Fruit fly (Drosophila melanogaster) whole organism, embryonic: ENCODE results near the gene CG7914.
A peak's percentile ranks its signal among the peaks of the same experiment; 100 is the strongest.

ENCODE experiments used
- Blimp-1 ChIP-seq: fragments of 200-800 bp; sonication (Bioruptor generic); optimal IDR thresholded peaks from 3 replicates; lab custom pipeline; 2018; ENCODE audit warnings: missing biosample characterization, missing genetic modification characterization, mild to moderate bottlenecking, moderate library complexity, missing genetic modification reagents
- CG10147 ChIP-seq: fragments of 200-800 bp; sonication (Bioruptor generic); optimal IDR thresholded peaks from 2 replicates; lab custom pipeline; 2019; ENCODE audit warnings: missing biosample characterization, mild to moderate bottlenecking, missing genetic modification characterization, moderate library complexity
- CG10979 ChIP-seq: fragments of 200-800 bp; sonication (Bioruptor generic); optimal IDR thresholded peaks from 2 replicates; lab custom pipeline; 2018; ENCODE audit warnings: missing biosample characterization, mild to moderate bottlenecking, missing genetic modification characterization, moderate library complexity
- CG11504 ChIP-seq: fragments of 200-800 bp; sonication (Bioruptor generic); optimal IDR thresholded peaks from 3 replicates; lab custom pipeline; 2019; ENCODE audit warnings: missing biosample characterization, mild to moderate bottlenecking, missing genetic modification characterization, moderate library complexity
- CG11695 ChIP-seq: fragments of 200-800 bp; sonication (Bioruptor generic); IDR thresholded peaks from 3 replicates; pipeline ENCODE4 v1.3.6; 2022; ENCODE audit warnings: missing biosample characterization, missing genetic modification characterization
- CG12104 ChIP-seq: fragments of 200-800 bp; sonication (Bioruptor generic); optimal IDR thresholded peaks from 3 replicates; lab custom pipeline; 2016; ENCODE audit warnings: missing biosample characterization, missing genetic modification characterization
- CG12219 ChIP-seq: fragments of 200-800 bp; sonication (Bioruptor generic); optimal IDR thresholded peaks from 3 replicates; lab custom pipeline; 2018; ENCODE audit warnings: missing biosample characterization, mild to moderate bottlenecking, missing genetic modification characterization
- CG12659 ChIP-seq: fragments of 200-800 bp; sonication (Bioruptor generic); optimal IDR thresholded peaks from 3 replicates; lab custom pipeline; 2017; ENCODE audit warnings: mild to moderate bottlenecking, missing biosample characterization, missing genetic modification reagents, missing genetic modification characterization
- CG12942 ChIP-seq: fragments of 200-800 bp; sonication (Bioruptor generic); optimal IDR thresholded peaks from 3 replicates; lab custom pipeline; 2016; ENCODE audit warnings: missing biosample characterization, missing genetic modification characterization
- CG13424 ChIP-seq: fragments of 200-800 bp; sonication (Bioruptor generic); optimal IDR thresholded peaks from 2 replicates; lab custom pipeline; 2019; ENCODE audit warnings: missing biosample characterization, mild to moderate bottlenecking, missing genetic modification characterization, moderate library complexity
- CG15269 ChIP-seq: fragments of 200-800 bp; sonication (Bioruptor generic); optimal IDR thresholded peaks from 2 replicates; lab custom pipeline; 2018; ENCODE audit warnings: missing biosample characterization, mild to moderate bottlenecking, missing genetic modification characterization, moderate library complexity
- CG1647 ChIP-seq: fragments of 200-800 bp; sonication (Bioruptor generic); optimal IDR thresholded peaks from 3 replicates; lab custom pipeline; 2016; ENCODE audit warnings: missing biosample characterization, missing genetic modification characterization
- CG17912 ChIP-seq: fragments of 200-800 bp; sonication (Bioruptor generic); optimal IDR thresholded peaks from 2 replicates; lab custom pipeline; 2018; ENCODE audit warnings: missing biosample characterization, mild to moderate bottlenecking, missing genetic modification characterization
- CG4424 ChIP-seq: fragments of 200-800 bp; sonication (Bioruptor generic); optimal IDR thresholded peaks from 3 replicates; lab custom pipeline; 2016; ENCODE audit warnings: missing biosample characterization, missing genetic modification characterization
- CG4820 ChIP-seq: fragments of 200-800 bp; sonication (Bioruptor generic); optimal IDR thresholded peaks from 3 replicates; lab custom pipeline; 2016; ENCODE audit warnings: missing biosample characterization, missing genetic modification characterization
- CG6765 ChIP-seq: fragments of 200-800 bp; sonication (Bioruptor generic); optimal IDR thresholded peaks from 3 replicates; lab custom pipeline; 2017; ENCODE audit warnings: missing biosample characterization, mild to moderate bottlenecking, missing genetic modification characterization
- CG8924 ChIP-seq: fragments of 200-800 bp; optimal IDR thresholded peaks from 3 replicates; lab custom pipeline; 2019; ENCODE audit warnings: missing biosample characterization, mild to moderate bottlenecking, missing genetic modification characterization, moderate library complexity
- CG9437 ChIP-seq: fragments of 200-800 bp; sonication (Bioruptor generic); optimal IDR thresholded peaks from 2 replicates; lab custom pipeline; 2018; ENCODE audit warnings: missing biosample characterization, mild to moderate bottlenecking, missing genetic modification characterization
- CTCF ChIP-seq: fragments of 200-800 bp; sonication (Bioruptor generic); optimal IDR thresholded peaks from 2 replicates; lab custom pipeline; 2017; ENCODE audit warnings: missing biosample characterization, mild to moderate bottlenecking, missing genetic modification characterization, moderate library complexity
- Hmr ChIP-seq: fragments of 200-800 bp; sonication (Bioruptor generic); optimal IDR thresholded peaks from 3 replicates; lab custom pipeline; 2017; ENCODE audit warnings: mild to moderate bottlenecking, missing biosample characterization, missing genetic modification reagents, missing genetic modification characterization
- Hr3 ChIP-seq: fragments of 200-800 bp; sonication (Bioruptor generic); optimal IDR thresholded peaks from 3 replicates; lab custom pipeline; 2016; ENCODE audit warnings: missing biosample characterization, missing genetic modification characterization
- Hr51 ChIP-seq, 2 experiments: fragments of 200-800 bp; sonication (Bioruptor generic); optimal IDR thresholded peaks; 2 replicates in 1 of 2; 3 replicates in 1 of 2; lab custom pipeline; 2016 to 2018; ENCODE audit warnings: missing biosample characterization in 2 of 2, missing genetic modification characterization in 2 of 2, mild to moderate bottlenecking in 1 of 2, moderate library complexity in 1 of 2
- Meics ChIP-seq: fragments of 200-800 bp; sonication (Bioruptor generic); optimal IDR thresholded peaks from 2 replicates; lab custom pipeline; 2017; ENCODE audit warnings: missing biosample characterization, mild to moderate bottlenecking, missing genetic modification characterization
- Nf-YB ChIP-seq: fragments of 200-800 bp; sonication (Bioruptor generic); optimal IDR thresholded peaks from 3 replicates; lab custom pipeline; 2019; ENCODE audit warnings: missing biosample characterization, mild to moderate bottlenecking, missing genetic modification characterization, moderate library complexity
- Sox100B ChIP-seq: fragments of 200-800 bp; sonication (Bioruptor generic); optimal IDR thresholded peaks from 3 replicates; lab custom pipeline; 2018; ENCODE audit warnings: missing biosample characterization, mild to moderate bottlenecking, missing genetic modification characterization
- Sry-β ChIP-seq: fragments of 200-800 bp; sonication (Bioruptor generic); optimal IDR thresholded peaks from 2 replicates; lab custom pipeline; 2018; ENCODE audit warnings: missing biosample characterization, mild to moderate bottlenecking, missing genetic modification characterization, moderate library complexity
- amos ChIP-seq: fragments of 200-800 bp; sonication (Bioruptor generic); IDR thresholded peaks from 2 replicates; pipeline ENCODE4 v1.3.6; 2022; ENCODE audit warnings: missing biosample characterization, missing genetic modification characterization; ENCODE audit not compliant: partially characterized antibody
- bcd ChIP-seq: fragments of 200-800 bp; sonication (Bioruptor generic); optimal IDR thresholded peaks from 2 replicates; lab custom pipeline; 2017; ENCODE audit warnings: missing biosample characterization, mild to moderate bottlenecking, missing genetic modification characterization
- bsh ChIP-seq, 2 experiments: fragments of 200-800 bp; sonication (Bioruptor generic); optimal IDR thresholded peaks; 2 replicates each; lab custom pipeline; 2017 to 2018; ENCODE audit warnings: mild to moderate bottlenecking in 2 of 2, missing biosample characterization in 2 of 2, missing genetic modification characterization in 2 of 2, moderate library complexity in 1 of 2
- cwo ChIP-seq: fragments of 200-800 bp; sonication (Bioruptor generic); optimal IDR thresholded peaks from 3 replicates; lab custom pipeline; 2017; ENCODE audit warnings: missing biosample characterization, missing genetic modification characterization, mild to moderate bottlenecking, moderate library complexity, missing genetic modification reagents
- dmrt11E ChIP-seq: fragments of 200-800 bp; sonication (Bioruptor generic); optimal IDR thresholded peaks from 3 replicates; lab custom pipeline; 2018; ENCODE audit warnings: missing biosample characterization, mild to moderate bottlenecking, missing genetic modification characterization, moderate library complexity
- dpn ChIP-seq, 2 experiments: fragments of 200-800 bp; sonication (Bioruptor generic); optimal IDR thresholded peaks; 3 replicates each; lab custom pipeline; 2016; ENCODE audit warnings: missing biosample characterization in 2 of 2, missing genetic modification characterization in 2 of 2
- fd96Cb ChIP-seq: fragments of 200-800 bp; sonication (Bioruptor generic); optimal IDR thresholded peaks from 2 replicates; lab custom pipeline; 2018; ENCODE audit warnings: missing biosample characterization, mild to moderate bottlenecking, missing genetic modification characterization, moderate library complexity
- grau ChIP-seq: fragments of 200-800 bp; optimal IDR thresholded peaks from 3 replicates; lab custom pipeline; 2019; ENCODE audit warnings: missing biosample characterization, mild to moderate bottlenecking, missing genetic modification characterization, moderate library complexity
- lola ChIP-seq, 3 experiments: fragments of >200 bp in 2 of 3; fragments of 200-800 bp in 1 of 3; sonication (Bioruptor generic) in 1 of 3; optimal IDR thresholded peaks; 2 replicates each; lab custom pipeline; 2017 to 2019; ENCODE audit warnings: missing biosample characterization in 3 of 3, missing genetic modification characterization in 3 of 3, mild to moderate bottlenecking in 1 of 3, moderate library complexity in 1 of 3
- lov ChIP-seq, 2 experiments: fragments of 200-800 bp in 1 of 2; fragments of >200 bp in 1 of 2; sonication (Bioruptor generic) in 1 of 2; IDR thresholded peaks in 1 of 2; optimal IDR thresholded peaks in 1 of 2; 2 replicates in 1 of 2; 3 replicates in 1 of 2; pipeline versions ENCODE4 v1.3.6 to Lab custom; 2017 to 2022; ENCODE audit warnings: missing biosample characterization in 1 of 2, missing genetic modification characterization in 1 of 2
- nmo ChIP-seq: fragments of 200-800 bp; sonication (Bioruptor generic); optimal IDR thresholded peaks from 2 replicates; lab custom pipeline; 2018; ENCODE audit warnings: missing biosample characterization, mild to moderate bottlenecking, missing genetic modification characterization, moderate library complexity
- odd ChIP-seq: fragments of 200-800 bp; sonication (Bioruptor generic); optimal IDR thresholded peaks from 2 replicates; lab custom pipeline; 2017; ENCODE audit warnings: missing biosample characterization, mild to moderate bottlenecking, missing genetic modification characterization
- onecut ChIP-seq: fragments of 200-800 bp; sonication (Bioruptor generic); IDR thresholded peaks from 2 replicates; pipeline ENCODE4 v1.3.6; 2022; ENCODE audit warnings: missing biosample characterization, missing genetic modification characterization
- pfk ChIP-seq: fragments of 200-800 bp; sonication (Bioruptor generic); optimal IDR thresholded peaks from 2 replicates; lab custom pipeline; 2018; ENCODE audit warnings: missing biosample characterization, mild to moderate bottlenecking, missing genetic modification characterization, moderate library complexity
- phol ChIP-seq: fragments of 200-800 bp; sonication (Bioruptor generic); optimal IDR thresholded peaks from 3 replicates; lab custom pipeline; 2018; ENCODE audit warnings: missing biosample characterization, mild to moderate bottlenecking, missing genetic modification characterization, moderate library complexity
- pros ChIP-seq: fragments of 200-800 bp; sonication (Bioruptor generic); optimal IDR thresholded peaks from 3 replicates; lab custom pipeline; 2019; ENCODE audit warnings: missing biosample characterization, mild to moderate bottlenecking, missing genetic modification characterization, moderate library complexity
- pum ChIP-seq: fragments of 200-800 bp; sonication (Bioruptor generic); optimal IDR thresholded peaks from 2 replicates; lab custom pipeline; 2016; ENCODE audit warnings: missing biosample characterization, missing genetic modification characterization
- row ChIP-seq: fragments of 200-800 bp; sonication (Bioruptor generic); IDR thresholded peaks from 3 replicates; pipeline ENCODE4 v1.3.6; 2022; ENCODE audit warnings: missing biosample characterization, missing genetic modification characterization
- sens ChIP-seq: fragments of 200-800 bp; sonication (Bioruptor generic); peaks from one replicate; lab custom pipeline; 2016; ENCODE audit warnings: missing biosample characterization, missing genetic modification characterization
- slbo ChIP-seq: fragments of 200-800 bp; sonication (Bioruptor generic); IDR thresholded peaks from 2 replicates; pipeline ENCODE4 v1.3.6; 2022; ENCODE audit warnings: missing biosample characterization, missing genetic modification characterization
- unpg ChIP-seq: fragments of 200-800 bp; sonication (Bioruptor generic); optimal IDR thresholded peaks from 3 replicates; lab custom pipeline; 2018; ENCODE audit warnings: missing biosample characterization, mild to moderate bottlenecking, missing genetic modification characterization, moderate library complexity
- yki ChIP-seq: fragments of >200 bp; optimal IDR thresholded peaks from 3 replicates; lab custom pipeline; 2018

CG7914 gene

dm6 chrX:19224580-19225303 lies 31.5 kb upstream of the CG7914 start:
- TF ChIP-seq bcd (GFP tag; lab: Kevin White, UChicago) (peak; percentile 35), Nf-YB (GFP tag; lab: Kevin White, UChicago) (peak; percentile 5), Hr3 (GFP tag; lab: Kevin White, UChicago) (peak; percentile 37), dmrt11E (tag; lab: Kevin White, UChicago) (peak; percentile 52), CG10147 (GFP tag; lab: Kevin White, UChicago) (peak; percentile 22), CG8924 (tag; lab: Kevin White, UChicago) (peak; percentile 63), lov (optimal IDR thresholded peaks at IDR 0.05; lab: Kevin White, UChicago) (no peak), lov (GFP tag; IDR thresholded peaks at IDR 0.05; lab: Robert Waterston, UW) (no peak), CG15269 (tag; lab: Kevin White, UChicago) (peak; percentile 40), onecut (GFP tag; lab: Robert Waterston, UW) (no peak), phol (peak; percentile 70), cwo (GFP tag; lab: Kevin White, UChicago) (peak; percentile 28), CTCF (GFP tag; lab: Kevin White, UChicago) (peak; percentile 3), Meics (GFP tag; lab: Kevin White, UChicago) (peak; percentile 21), bsh (GFP tag; optimal IDR thresholded peaks at IDR 0.05; lab: Kevin White, UChicago) (peak; percentile 10 to 50), CG11504 (tag; lab: Kevin White, UChicago) (peak; percentile 76), grau (peak; percentile 56), unpg (GFP tag; lab: Kevin White, UChicago) (peak; percentile 20), amos (GFP tag; lab: Robert Waterston, UW) (no peak), CG12104 (peak; percentile 41), pros (GFP tag; lab: Kevin White, UChicago) (no peak), Hmr (GFP tag; lab: Kevin White, UChicago) (peak; percentile 28), nmo (GFP tag; lab: Kevin White, UChicago) (peak; percentile 61), CG17912 (GFP tag; lab: Kevin White, UChicago) (no peak), CG10979 (tag; lab: Kevin White, UChicago) (peak; percentile 58), Sry-β (GFP tag; lab: Kevin White, UChicago) (no peak), CG13424 (tag; lab: Kevin White, UChicago) (peak; percentile 38), dpn (GFP tag; optimal IDR thresholded peaks at IDR 0.05; lab: Kevin White, UChicago) (peak in 1 of 2 experiments; percentile 22), CG6765 (GFP tag; lab: Kevin White, UChicago) (peak; percentile 5), Hr51 (GFP tag; optimal IDR thresholded peaks at IDR 0.05; lab: Kevin White, UChicago) (peak in 1 of 2 experiments; percentile 65), lola (GFP tag; optimal IDR thresholded peaks at IDR 0.05; lab: Kevin White, UChicago) (peak in 1 of 3 experiments; percentile 61), sens (GFP tag; lab: Kevin White, UChicago) (peak; percentile 46), pum (GFP tag; lab: Kevin White, UChicago) (no peak), pfk (GFP tag; lab: Kevin White, UChicago) (no peak), CG12219 (GFP tag; lab: Kevin White, UChicago) (no peak), CG1647 (GFP tag; lab: Kevin White, UChicago) (no peak), CG12942 (no peak), Blimp-1 (GFP tag; lab: Kevin White, UChicago) (peak; percentile 91), fd96Cb (tag; lab: Kevin White, UChicago) (peak; percentile 53), CG12659 (GFP tag; lab: Kevin White, UChicago) (peak; percentile 44), CG9437 (GFP tag; lab: Kevin White, UChicago) (peak; percentile 73), yki (no peak), slbo (GFP tag; lab: Robert Waterston, UW) (0 out of 2 replicates have a peak, but pooled peaks have one; percentile 13), CG4424 (GFP tag; lab: Kevin White, UChicago) (peak; percentile 56), CG4820 (GFP tag; lab: Kevin White, UChicago) (peak; percentile 3), odd (GFP tag; lab: Kevin White, UChicago) (peak; percentile 27), Sox100B (GFP tag; lab: Kevin White, UChicago) (peak; percentile 72), CG11695 (GFP tag; lab: Robert Waterston, UW) (no peak), row (GFP tag; lab: Robert Waterston, UW) (peak; percentile 30; the same call in 1 of the 3 replicates)
